Worm (Caenorhabditis elegans) whole organism, L2 larva: Measurements from ENCODE around the gene T03F6.9.
"Not testable (repeated sequence)": the region's sequence is repeated elsewhere in the genome, so short reads cannot be mapped to it uniquely, and the experiment has no call there.

Source experiments
- F13H6.1 ChIP-seq: sonication (generic microtip); optimal IDR thresholded peaks from 2 replicates; lab custom pipeline; 2016; ENCODE audit warnings: missing genetic modification characterization, missing compliant biosample characterization
- Y55F3AM.14 ChIP-seq: fragments of 200-800 bp; sonication (Bioruptor generic); optimal IDR thresholded peaks from 2 replicates; lab custom pipeline; 2018; ENCODE audit warnings: mild to moderate bottlenecking, missing genetic modification characterization, missing compliant biosample characterization
- ZK546.5 ChIP-seq: sonication (generic microtip); optimal IDR thresholded peaks from 2 replicates; lab custom pipeline; 2017; ENCODE audit warnings: missing biosample characterization, missing genetic modification characterization
- alr-1 ChIP-seq: fragments of 150-350 bp; optimal IDR thresholded peaks from 2 replicates; lab custom pipeline; 2014; ENCODE audit warnings: missing biosample characterization, missing genetic modification characterization
- ama-1 ChIP-seq: fragments of 150-350 bp; optimal IDR thresholded peaks from 2 replicates; lab custom pipeline; 2018; ENCODE audit warnings: inconsistent platforms
- blmp-1 ChIP-seq: sonication (generic microtip); optimal IDR thresholded peaks from 2 replicates; lab custom pipeline; 2017; ENCODE audit warnings: missing genetic modification characterization, mild to moderate bottlenecking, missing compliant biosample characterization, antibody characterized with exemption, moderate library complexity; ENCODE audit not compliant: insufficient read depth
- ceh-82 ChIP-seq: fragments of 150-350 bp; optimal IDR thresholded peaks from 2 replicates; lab custom pipeline; 2014; ENCODE audit warnings: missing biosample characterization, missing genetic modification characterization
- crh-2 ChIP-seq: sonication (generic microtip); optimal IDR thresholded peaks from 2 replicates; lab custom pipeline; 2017; ENCODE audit warnings: missing biosample characterization, missing genetic modification characterization
- dmd-4 ChIP-seq: sonication (generic microtip); optimal IDR thresholded peaks from 2 replicates; lab custom pipeline; 2017; ENCODE audit warnings: missing biosample characterization, missing genetic modification characterization
- elt-3 ChIP-seq: sonication (generic microtip); optimal IDR thresholded peaks from 2 replicates; lab custom pipeline; 2017; ENCODE audit warnings: missing biosample characterization, missing genetic modification characterization
- fos-1 ChIP-seq: fragments of 150-350 bp; optimal IDR thresholded peaks from 2 replicates; lab custom pipeline; 2014; ENCODE audit warnings: missing biosample characterization, missing genetic modification characterization
- gmeb-1 ChIP-seq: fragments of 150-350 bp; optimal IDR thresholded peaks from 2 replicates; lab custom pipeline; 2014; ENCODE audit warnings: missing biosample characterization, missing genetic modification characterization
- lin-11 ChIP-seq: fragments of 150-350 bp; sonication (generic microtip); optimal IDR thresholded peaks from 2 replicates; lab custom pipeline; 2014; ENCODE audit warnings: missing biosample characterization, missing genetic modification characterization, inconsistent platforms, mixed read lengths
- lin-13 ChIP-seq: fragments of 150-350 bp; optimal IDR thresholded peaks from 2 replicates; lab custom pipeline; 2014; ENCODE audit warnings: missing biosample characterization, missing genetic modification reagents, missing genetic modification characterization
- lsy-2 ChIP-seq, 2 experiments: fragments of 150-350 bp in 1 of 2; sonication (generic microtip) in 1 of 2; optimal IDR thresholded peaks; 2 replicates each; lab custom pipeline; 2014 to 2017; ENCODE audit warnings: missing biosample characterization in 2 of 2, missing genetic modification characterization in 2 of 2
- mab-5 ChIP-seq: fragments of 150-350 bp; optimal IDR thresholded peaks from 2 replicates; lab custom pipeline; 2014; ENCODE audit warnings: missing biosample characterization, missing genetic modification characterization
- mdl-1 ChIP-seq, 2 experiments: fragments of 150-350 bp in 1 of 2; sonication (generic microtip) in 1 of 2; optimal IDR thresholded peaks; 2 replicates each; lab custom pipeline; 2017; ENCODE audit warnings: missing biosample characterization in 2 of 2, missing genetic modification characterization in 2 of 2
- nhr-12 ChIP-seq: fragments of 150-350 bp; optimal IDR thresholded peaks from 2 replicates; lab custom pipeline; 2014; ENCODE audit warnings: missing biosample characterization, missing genetic modification characterization
- nhr-129 ChIP-seq: fragments of 150-350 bp; optimal IDR thresholded peaks from 2 replicates; lab custom pipeline; 2014; ENCODE audit warnings: missing biosample characterization, missing genetic modification characterization
- nhr-21 ChIP-seq: fragments of 150-350 bp; optimal IDR thresholded peaks from 2 replicates; lab custom pipeline; 2014; ENCODE audit warnings: missing biosample characterization, missing genetic modification characterization
- nhr-237 ChIP-seq: fragments of 150-350 bp; optimal IDR thresholded peaks from 2 replicates; lab custom pipeline; 2014; ENCODE audit warnings: missing biosample characterization, missing genetic modification characterization
- nhr-25 ChIP-seq: fragments of 150-350 bp; sonication (generic microtip); optimal IDR thresholded peaks from 3 replicates; lab custom pipeline; 2014; ENCODE audit warnings: missing biosample characterization, missing genetic modification characterization
- nhr-6 ChIP-seq: fragments of 150-350 bp; optimal IDR thresholded peaks from 2 replicates; lab custom pipeline; 2014; ENCODE audit warnings: missing biosample characterization, missing genetic modification characterization
- nhr-77 ChIP-seq: fragments of 150-350 bp; optimal IDR thresholded peaks from 2 replicates; lab custom pipeline; 2014; ENCODE audit warnings: missing biosample characterization, missing genetic modification characterization
- peb-1 ChIP-seq: fragments of 150-350 bp; optimal IDR thresholded peaks from 2 replicates; lab custom pipeline; 2014; ENCODE audit warnings: missing biosample characterization, missing genetic modification characterization
- skn-1 ChIP-seq: sonication (generic microtip); optimal IDR thresholded peaks from 2 replicates; lab custom pipeline; 2017; ENCODE audit warnings: missing biosample characterization, missing genetic modification characterization
- sma-3 ChIP-seq: sonication (generic microtip); optimal IDR thresholded peaks from 2 replicates; lab custom pipeline; 2016; ENCODE audit warnings: missing genetic modification reagents, missing genetic modification characterization, missing compliant biosample characterization
- sma-9 ChIP-seq, 2 experiments: fragments of 150-350 bp in 1 of 2; sonication (generic microtip) in 1 of 2; optimal IDR thresholded peaks; 2 replicates each; lab custom pipeline; 2014 to 2016; ENCODE audit warnings: missing genetic modification characterization in 2 of 2, mild to moderate bottlenecking in 1 of 2, missing biosample characterization in 1 of 2, missing compliant biosample characterization in 1 of 2, missing genetic modification reagents in 1 of 2, moderate library complexity in 1 of 2
- snpc-4 ChIP-seq: fragments of 150-350 bp; optimal IDR thresholded peaks from 2 replicates; lab custom pipeline; 2014; ENCODE audit warnings: missing biosample characterization, missing genetic modification characterization
- unc-39 ChIP-seq: fragments of 150-350 bp; optimal IDR thresholded peaks from 2 replicates; lab custom pipeline; 2014; ENCODE audit warnings: missing biosample characterization, missing genetic modification characterization
- unc-55 ChIP-seq: fragments of 150-350 bp; sonication (generic microtip); optimal IDR thresholded peaks from 3 replicates; lab custom pipeline; 2014; ENCODE audit warnings: missing biosample characterization, missing genetic modification reagents, missing genetic modification characterization
- unc-62 ChIP-seq: fragments of 150-350 bp; optimal IDR thresholded peaks from 2 replicates; lab custom pipeline; 2014; ENCODE audit warnings: missing biosample characterization, missing genetic modification reagents, missing genetic modification characterization
- zag-1 ChIP-seq: fragments of 150-350 bp; optimal IDR thresholded peaks from 2 replicates; lab custom pipeline; 2014; ENCODE audit warnings: missing biosample characterization, missing genetic modification characterization
- ztf-11 ChIP-seq: sonication (generic microtip); optimal IDR thresholded peaks from 2 replicates; lab custom pipeline; 2017; ENCODE audit warnings: missing biosample characterization, missing genetic modification characterization

T03F6.9 gene

DNA sequence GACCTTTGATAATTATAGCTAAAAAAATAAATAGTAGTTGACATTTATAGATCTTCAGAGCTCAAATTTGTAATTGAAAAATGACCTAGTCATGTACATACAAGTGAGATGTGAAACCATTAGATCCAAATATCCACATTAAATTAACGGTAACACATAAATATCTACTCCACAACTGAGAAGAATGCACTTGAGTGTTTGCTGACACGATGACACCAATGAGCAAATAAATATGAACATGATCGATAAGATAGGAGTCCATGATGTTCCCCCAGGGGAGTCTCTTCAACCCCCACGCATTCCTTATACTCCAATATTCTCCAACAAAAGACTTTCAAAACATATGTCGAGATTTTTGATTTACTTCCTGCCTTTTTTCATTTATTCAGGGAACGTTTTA, 33.5 kb upstream of the T03F6.9 start, which contains the start of gene ttr-52:
Gene ttr-52 (plus strand): TSS at position 301 of the 400 bp plus-strand sequence.
- TF ChIP-seq ZK546.5 (tag; lab: Kevin White, UChicago) (no peak), mab-5 (tag; lab: Kevin White, UChicago) (no peak), elt-3 (tag; lab: Kevin White, UChicago) (no peak), mdl-1 (tag; optimal IDR thresholded peaks at IDR 0.05; lab: Kevin White, UChicago) (no peak), fos-1 (no peak), blmp-1 (tag; lab: Kevin White, UChicago) (no peak), dmd-4 (tag; lab: Kevin White, UChicago) (no peak), ceh-82 (tag; lab: Kevin White, UChicago) (no peak), peb-1 (tag; lab: Kevin White, UChicago) (no peak), skn-1 (tag; lab: Kevin White, UChicago) (no peak), zag-1 (tag; lab: Kevin White, UChicago) (no peak), alr-1 (tag; lab: Kevin White, UChicago) (no peak), nhr-77 (no peak), nhr-21 (tag; lab: Kevin White, UChicago) (no peak), unc-55 (GFP tag; lab: Kevin White, UChicago) (no peak), lin-13 (no peak), sma-3 (no peak), ztf-11 (no peak), Y55F3AM.14 (GFP tag; lab: Kevin White, UChicago) (no peak), lin-11 (tag; lab: Kevin White, UChicago) (no peak)

DNA sequence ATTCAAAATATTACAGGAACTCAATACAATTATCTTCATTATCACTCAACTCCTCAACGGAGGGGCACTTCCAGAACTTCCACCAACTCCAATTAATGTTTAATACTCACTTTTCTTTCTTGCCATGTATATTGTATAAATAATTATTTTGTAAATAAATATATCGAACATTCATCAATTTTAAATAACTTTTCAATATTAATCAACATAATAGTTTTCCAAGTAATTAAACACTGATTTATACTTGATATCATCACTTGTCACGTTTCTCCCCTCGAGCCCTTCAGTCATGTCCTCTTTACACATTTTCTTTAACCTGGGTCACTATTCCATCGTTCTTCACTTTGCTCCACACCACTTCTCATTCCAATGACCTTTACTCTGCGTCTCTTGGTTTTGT, 32.1 kb upstream of the T03F6.9 start, which contains the start of gene mig-18:
Gene mig-18 (plus strand): TSS at position 301 of the 400 bp plus-strand sequence.
- TF ChIP-seq mdl-1 (tag; optimal IDR thresholded peaks at IDR 0.05; lab: Kevin White, UChicago) = no peak
- TF ChIP-seq nhr-21 (tag; lab: Kevin White, UChicago) = no peak
- TF ChIP-seq sma-9 (GFP tag; optimal IDR thresholded peaks at IDR 0.05; lab: Kevin White, UChicago) = no peak
- TF ChIP-seq sma-9 (tag; optimal IDR thresholded peaks at IDR 0.05; lab: Kevin White, UChicago) = no peak
- TF ChIP-seq unc-62 = no peak
- no peak for TF ChIP-seq nhr-6 (tag; lab: Kevin White, UChicago)
- TF ChIP-seq F13H6.1 (tag; lab: Kevin White, UChicago) = no peak
- no peak for TF ChIP-seq alr-1 (tag; lab: Kevin White, UChicago)
- TF ChIP-seq elt-3 (tag; lab: Kevin White, UChicago) = no peak
- no peak for TF ChIP-seq Y55F3AM.14 (GFP tag; lab: Kevin White, UChicago)
- TF ChIP-seq skn-1 (tag; lab: Kevin White, UChicago) = no peak
- TF ChIP-seq unc-55 (GFP tag; lab: Kevin White, UChicago) = no peak
- TF ChIP-seq unc-39 (tag; lab: Kevin White, UChicago) = no peak
- no peak for TF ChIP-seq lsy-2 (tag; optimal IDR thresholded peaks at IDR 0.05; lab: Kevin White, UChicago)
- TF ChIP-seq lin-13 = no peak
- TF ChIP-seq nhr-25 (tag; lab: Kevin White, UChicago) = no peak
- TF ChIP-seq fos-1 = no peak

DNA sequence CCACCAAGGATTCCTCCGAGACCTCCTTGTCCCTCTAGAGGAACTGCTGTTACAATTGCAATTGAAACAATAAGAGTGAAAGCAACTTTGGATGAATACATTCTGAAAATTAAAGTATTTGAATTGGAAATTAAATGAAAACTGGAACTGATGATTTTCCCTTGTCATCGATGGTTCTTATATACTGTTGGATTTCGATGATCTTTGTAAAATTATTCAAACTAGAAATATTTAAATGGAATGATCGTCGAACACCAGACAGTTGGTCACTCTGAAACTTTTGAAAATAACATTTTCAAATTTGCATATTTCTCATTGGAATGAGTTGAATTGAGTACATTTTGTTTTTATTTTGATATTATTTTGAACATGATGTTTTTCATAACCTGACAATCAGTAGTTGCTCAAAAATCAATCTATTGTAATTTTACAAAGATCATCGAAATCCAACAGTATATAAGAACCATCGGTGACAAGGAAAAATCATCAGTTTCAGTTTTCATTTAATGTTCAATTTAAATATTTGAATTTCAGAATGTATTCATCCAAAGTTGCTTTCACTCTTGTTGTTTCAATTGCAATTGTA, 30.9 kb upstream of the T03F6.9 start, which contains the start of the genes srlf-9 and srlf-10:
Gene srlf-9 (minus strand): TSS at position 101 of the 586 bp plus-strand sequence.
Gene srlf-10 (plus strand): TSS at position 536 of the 586 bp plus-strand sequence.
- TF ChIP-seq nhr-237 (tag; lab: Kevin White, UChicago); zag-1 (tag; lab: Kevin White, UChicago); unc-62: not testable (repeated sequence)

DNA sequence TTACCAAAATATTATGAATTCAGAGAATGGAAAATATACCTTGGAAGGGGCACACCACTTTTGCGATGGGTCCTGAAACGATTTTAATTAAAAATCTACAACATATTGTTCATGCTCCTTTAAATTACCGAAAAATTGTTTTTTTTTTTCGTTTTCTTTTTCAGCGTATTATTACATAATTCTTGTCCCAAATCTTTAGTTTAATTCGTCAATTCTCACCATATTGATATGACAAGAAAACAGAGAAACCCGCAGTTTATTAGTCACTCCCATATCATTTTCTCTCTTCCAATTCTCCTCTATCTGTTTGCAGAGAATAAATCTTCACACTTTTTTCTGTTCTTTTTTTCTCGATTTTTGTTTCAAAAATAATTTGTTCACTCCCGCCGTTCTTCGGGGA, 24.4 kb upstream of the T03F6.9 start, which contains the start of gene F11F1.1:
Gene F11F1.1 (plus strand): TSS at position 301 of the 400 bp plus-strand sequence.
- TF ChIP-seq unc-39 (tag; lab: Kevin White, UChicago) (no peak), nhr-129 (no peak), fos-1 (peak; percentile 31), lin-11 (tag; lab: Kevin White, UChicago) (no peak)

DNA sequence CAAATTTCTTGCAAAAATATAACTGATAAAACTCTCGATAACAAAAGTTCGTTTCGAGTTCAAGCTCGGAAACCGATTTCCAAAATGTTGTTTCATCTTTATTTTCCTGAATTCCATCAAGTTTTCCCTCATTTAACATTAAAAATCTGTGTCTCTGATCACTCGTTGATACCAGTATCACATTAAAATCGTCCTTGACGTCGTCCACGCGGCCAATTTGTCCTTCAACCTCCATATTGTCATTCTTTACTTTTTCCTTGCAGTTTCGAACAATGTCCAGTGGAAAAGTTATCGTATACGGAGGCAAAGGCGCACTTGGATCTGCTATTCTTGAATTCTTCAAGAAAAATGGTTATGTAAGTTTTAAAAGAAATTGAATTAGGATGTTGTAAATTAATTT, 22.8 kb upstream of the T03F6.9 start, which contains the start of gene qdpr-1:
Gene qdpr-1 (plus strand): TSS at position 264 of the 400 bp plus-strand sequence.
- no peak for TF ChIP-seq nhr-12 (tag; lab: Kevin White, UChicago)
- no peak for TF ChIP-seq alr-1 (tag; lab: Kevin White, UChicago)
- no peak for TF ChIP-seq nhr-25 (tag; lab: Kevin White, UChicago)
- TF ChIP-seq ZK546.5 (tag; lab: Kevin White, UChicago) = no peak
- TF ChIP-seq nhr-21 (tag; lab: Kevin White, UChicago) = no peak
- TF ChIP-seq ama-1 (lab: Kevin White, UChicago) = no peak
- TF ChIP-seq snpc-4 = no peak
- no peak for TF ChIP-seq lin-11 (tag; lab: Kevin White, UChicago)
- TF ChIP-seq zag-1 (tag; lab: Kevin White, UChicago) = no peak
- no peak for TF ChIP-seq Y55F3AM.14 (GFP tag; lab: Kevin White, UChicago)
- TF ChIP-seq gmeb-1 = no peak
- no peak for TF ChIP-seq dmd-4 (tag; lab: Kevin White, UChicago)
- TF ChIP-seq mab-5 (tag; lab: Kevin White, UChicago) = no peak
- no peak for TF ChIP-seq elt-3 (tag; lab: Kevin White, UChicago)
- TF ChIP-seq lsy-2 (tag; optimal IDR thresholded peaks at IDR 0.05; lab: Kevin White, UChicago) = no peak
- no peak for TF ChIP-seq crh-2
- TF ChIP-seq unc-62 = no peak
- no peak for TF ChIP-seq sma-9 (GFP tag; optimal IDR thresholded peaks at IDR 0.05; lab: Kevin White, UChicago)
- no peak for TF ChIP-seq sma-9 (tag; optimal IDR thresholded peaks at IDR 0.05; lab: Kevin White, UChicago)
- TF ChIP-seq skn-1 (tag; lab: Kevin White, UChicago) = no peak
- no peak for TF ChIP-seq peb-1 (tag; lab: Kevin White, UChicago)
